Worm (Caenorhabditis elegans) whole organism, L4 larva: Measurements from ENCODE around the gene pgp-13.

Experiments used
- F10B5.3 ChIP-seq: sonication (generic microtip); optimal IDR thresholded peaks from 2 replicates; lab custom pipeline; 2016; ENCODE audit warnings: mild to moderate bottlenecking, missing genetic modification characterization, missing compliant biosample characterization
- T26A8.4 ChIP-seq: fragments of 200-800 bp; sonication (Bioruptor generic); IDR thresholded peaks from 2 replicates; pipeline ENCODE4 v1.3.6; 2022; ENCODE audit warnings: missing genetic modification characterization, missing compliant biosample characterization
- aha-1 ChIP-seq: fragments of 150-350 bp; peaks from one replicate; lab custom pipeline; 2014; ENCODE audit warnings: missing biosample characterization, missing genetic modification characterization
- ceh-20 ChIP-seq: fragments of 200-800 bp; sonication (Bioruptor generic); IDR thresholded peaks from 2 replicates; pipeline ENCODE4 v1.3.6; 2022; ENCODE audit warnings: missing genetic modification reagents, missing genetic modification characterization, missing compliant biosample characterization
- ceh-32 ChIP-seq: sonication (generic microtip); optimal IDR thresholded peaks from 2 replicates; lab custom pipeline; 2016; ENCODE audit warnings: mild to moderate bottlenecking, missing genetic modification characterization, missing compliant biosample characterization; ENCODE audit not compliant: poor library complexity
- ces-1 ChIP-seq: fragments of 150-350 bp; sonication (generic microtip); optimal IDR thresholded peaks from 4 replicates; lab custom pipeline; 2014; ENCODE audit warnings: missing biosample characterization, missing genetic modification reagents, missing genetic modification characterization
- ctbp-1 ChIP-seq: fragments of 200-800 bp; sonication (Bioruptor generic); IDR thresholded peaks from 2 replicates; pipeline ENCODE4 v1.3.6; 2022; ENCODE audit warnings: missing genetic modification reagents, missing genetic modification characterization, missing compliant biosample characterization
- daf-16 ChIP-seq, 3 experiments: sonication (generic microtip); optimal IDR thresholded peaks; 2 replicates each; lab custom pipeline; 2016 to 2017; ENCODE audit warnings: missing genetic modification characterization in 3 of 3, missing genetic modification reagents in 3 of 3, mild to moderate bottlenecking in 2 of 3, missing compliant biosample characterization in 2 of 3, missing biosample characterization in 1 of 3, moderate library complexity in 1 of 3
- daf-19 ChIP-seq: fragments of 200-800 bp; sonication (Bioruptor generic); conservative IDR thresholded peaks from 2 replicates; pipeline ENCODE4 v1.3.6; 2022; ENCODE audit warnings: missing genetic modification characterization, missing compliant biosample characterization
- dmd-6 ChIP-seq: fragments of 200-800 bp; sonication (Bioruptor generic); IDR thresholded peaks from 2 replicates; pipeline ENCODE4 v1.3.6; 2022; ENCODE audit warnings: missing genetic modification reagents, missing genetic modification characterization, missing compliant biosample characterization
- dmd-8 ChIP-seq: fragments of 200-800 bp; sonication (Bioruptor generic); IDR thresholded peaks from 2 replicates; pipeline ENCODE4 v1.3.6; 2022; ENCODE audit warnings: missing genetic modification characterization, missing compliant biosample characterization
- dmd-9 ChIP-seq: fragments of 200-800 bp; sonication (Bioruptor generic); IDR thresholded peaks from 2 replicates; pipeline ENCODE4 v1.3.6; 2022; ENCODE audit warnings: missing genetic modification reagents, missing genetic modification characterization, missing compliant biosample characterization
- dve-1 ChIP-seq: sonication (generic microtip); optimal IDR thresholded peaks from 2 replicates; lab custom pipeline; 2017; ENCODE audit warnings: antibody characterized with exemption, mild to moderate bottlenecking, missing genetic modification characterization, missing compliant biosample characterization; ENCODE audit not compliant: insufficient read depth
- egl-43 ChIP-seq: fragments of 200-800 bp; sonication (Bioruptor generic); IDR thresholded peaks from 2 replicates; pipeline ENCODE4 v1.3.6; 2022; ENCODE audit warnings: missing genetic modification reagents, missing genetic modification characterization, missing compliant biosample characterization
- fkh-10 ChIP-seq: fragments of 150-350 bp; optimal IDR thresholded peaks from 2 replicates; lab custom pipeline; 2014; ENCODE audit warnings: missing biosample characterization, missing genetic modification reagents, missing genetic modification characterization
- gei-8 ChIP-seq: fragments of 200-800 bp; sonication (Bioruptor generic); optimal IDR thresholded peaks from 2 replicates; lab custom pipeline; 2018; ENCODE audit warnings: mild to moderate bottlenecking, missing genetic modification characterization, missing compliant biosample characterization
- hlh-11 ChIP-seq: fragments of 200-800 bp; sonication (Bioruptor generic); optimal IDR thresholded peaks from 2 replicates; lab custom pipeline; 2018; ENCODE audit warnings: mild to moderate bottlenecking, missing genetic modification characterization, missing compliant biosample characterization
- hlh-30 ChIP-seq: sonication (generic microtip); optimal IDR thresholded peaks from 2 replicates; lab custom pipeline; 2017; ENCODE audit warnings: antibody characterized with exemption, mild to moderate bottlenecking, missing genetic modification characterization, missing compliant biosample characterization; ENCODE audit not compliant: insufficient read depth
- lin-29 ChIP-seq: fragments of 200-800 bp; sonication (Bioruptor generic); IDR thresholded peaks from 2 replicates; pipeline ENCODE4 v1.3.6; 2022; ENCODE audit warnings: missing genetic modification reagents, missing genetic modification characterization, missing compliant biosample characterization
- lin-39 ChIP-seq: fragments of 150-350 bp; optimal IDR thresholded peaks from 2 replicates; lab custom pipeline; 2014; ENCODE audit warnings: missing biosample characterization, missing genetic modification reagents, missing genetic modification characterization
- lsy-2 ChIP-seq, 2 experiments: fragments of 150-350 bp in 1 of 2; sonication (generic microtip) in 1 of 2; optimal IDR thresholded peaks; 2 replicates each; lab custom pipeline; 2014 to 2017; ENCODE audit warnings: missing biosample characterization in 2 of 2, missing genetic modification characterization in 2 of 2
- madf-5 ChIP-seq, 2 experiments: fragments of 200-800 bp; sonication (Bioruptor generic); IDR thresholded peaks; 2 replicates each; pipeline ENCODE4 v1.3.6; 2022; ENCODE audit warnings: missing compliant biosample characterization in 2 of 2, missing genetic modification characterization in 2 of 2
- mdt-29 ChIP-seq: fragments of 200-800 bp; sonication (Bioruptor generic); IDR thresholded peaks from 2 replicates; pipeline ENCODE4 v1.3.6; 2022; ENCODE audit warnings: missing genetic modification reagents, missing genetic modification characterization, missing compliant biosample characterization
- mep-1 ChIP-seq: fragments of 150-350 bp; sonication (generic microtip); optimal IDR thresholded peaks from 3 replicates; lab custom pipeline; 2014; ENCODE audit warnings: missing biosample characterization, missing genetic modification characterization
- nhr-102 ChIP-seq: sonication (generic microtip); optimal IDR thresholded peaks from 2 replicates; lab custom pipeline; 2016; ENCODE audit warnings: mild to moderate bottlenecking, missing genetic modification characterization, moderate library complexity, missing compliant biosample characterization
- nhr-11 ChIP-seq: fragments of 150-350 bp; optimal IDR thresholded peaks from 2 replicates; lab custom pipeline; 2014; ENCODE audit warnings: missing biosample characterization, missing genetic modification characterization
- nhr-25 ChIP-seq: sonication (generic microtip); optimal IDR thresholded peaks from 2 replicates; lab custom pipeline; 2017; ENCODE audit warnings: missing genetic modification characterization, mild to moderate bottlenecking, missing compliant biosample characterization, antibody characterized with exemption, moderate library complexity, borderline replicate concordance; ENCODE audit not compliant: insufficient read depth
- nhr-28 ChIP-seq: fragments of 150-350 bp; optimal IDR thresholded peaks from 2 replicates; lab custom pipeline; 2014; ENCODE audit warnings: missing biosample characterization, missing genetic modification characterization
- nhr-42 ChIP-seq: fragments of 200-800 bp; sonication (Bioruptor generic); IDR thresholded peaks from 2 replicates; pipeline ENCODE4 v1.3.6; 2022; ENCODE audit warnings: missing genetic modification characterization, missing compliant biosample characterization
- nhr-48 ChIP-seq: sonication (generic microtip); optimal IDR thresholded peaks from 2 replicates; lab custom pipeline; 2016; ENCODE audit warnings: mild to moderate bottlenecking, missing genetic modification characterization, missing compliant biosample characterization
- pha-4 ChIP-seq, 2 experiments: fragments of 150-350 bp in 1 of 2; fragments of 200-800 bp in 1 of 2; sonication (Bioruptor generic) in 1 of 2; IDR thresholded peaks in 1 of 2; optimal IDR thresholded peaks in 1 of 2; 2 replicates each; pipeline versions ENCODE4 v1.3.6 to Lab custom; 2014 to 2022; ENCODE audit warnings: missing genetic modification characterization in 2 of 2, missing genetic modification reagents in 2 of 2, missing biosample characterization in 1 of 2, missing compliant biosample characterization in 1 of 2
- rbr-2 ChIP-seq: sonication (generic microtip); optimal IDR thresholded peaks from 2 replicates; lab custom pipeline; 2016; ENCODE audit warnings: missing genotype, missing genetic modification characterization, missing compliant biosample characterization
- spr-3 ChIP-seq: fragments of 200-800 bp; sonication (Bioruptor generic); optimal IDR thresholded peaks from 2 replicates; lab custom pipeline; 2018; ENCODE audit warnings: mild to moderate bottlenecking, missing genetic modification characterization, missing compliant biosample characterization
- tra-1 ChIP-seq: fragments of 200-800 bp; sonication (Bioruptor generic); IDR thresholded peaks from 2 replicates; pipeline ENCODE4 v1.3.6; 2022; ENCODE audit warnings: missing genetic modification reagents, missing genetic modification characterization, missing compliant biosample characterization
- unc-62 ChIP-seq, 3 experiments: fragments of 150-350 bp in 1 of 3; sonication (generic microtip); optimal IDR thresholded peaks in 2 of 3; peaks in 1 of 3; 1 replicate in 1 of 3; 2 replicates in 2 of 3; lab custom pipeline; 2014 to 2017; ENCODE audit warnings: missing biosample characterization in 3 of 3, missing genetic modification characterization in 3 of 3, missing genetic modification reagents in 3 of 3, missing genotype in 1 of 3
- vab-7 ChIP-seq: fragments of 200-800 bp; sonication (Bioruptor generic); IDR thresholded peaks from 2 replicates; pipeline ENCODE4 v1.3.6; 2022; ENCODE audit warnings: missing genetic modification reagents, missing genetic modification characterization, missing compliant biosample characterization

Gene pgp-13

ce11 chrX:12738454-12738853, at the start of gene pgp-13:
TSS of gene pgp-13 (plus strand) at chrX:12738754.
- TF ChIP-seq aha-1: peak; percentile 12
- TF ChIP-seq daf-19: no peak
- TF ChIP-seq egl-43 (GFP tag; lab: Robert Waterston, UW): no peak
- no peak for TF ChIP-seq madf-5 (GFP tag; IDR thresholded peaks at IDR 0.05; lab: Robert Waterston, UW)
- TF ChIP-seq dmd-9 (GFP tag; lab: Robert Waterston, UW): no peak
- no peak for TF ChIP-seq rbr-2 (tag; lab: Kevin White, UChicago)
- peak; percentile 31 for TF ChIP-seq nhr-28 (tag; lab: Kevin White, UChicago)
- TF ChIP-seq daf-16 (GFP tag; optimal IDR thresholded peaks at IDR 0.05; lab: Kevin White, UChicago): no peak
- no peak for TF ChIP-seq daf-16 (tag; optimal IDR thresholded peaks at IDR 0.05; lab: Kevin White, UChicago)
- TF ChIP-seq F10B5.3 (tag; lab: Kevin White, UChicago): no peak
- TF ChIP-seq dmd-6 (GFP tag; lab: Robert Waterston, UW): 0 out of 2 replicates have a peak, but pooled peaks have one; percentile 27
- no peak for TF ChIP-seq mep-1 (tag; lab: Kevin White, UChicago)
- TF ChIP-seq mdt-29 (GFP tag; lab: Robert Waterston, UW): no peak
- no peak for TF ChIP-seq nhr-11
- TF ChIP-seq lin-29 (GFP tag; lab: Robert Waterston, UW): no peak
- TF ChIP-seq, all 104 proteins: peak for 3

- TF ChIP-seq T26A8.4 (GFP tag; lab: Robert Waterston, UW) (no peak), ceh-32 (tag; lab: Kevin White, UChicago) (no peak), lsy-2 (tag; optimal IDR thresholded peaks at IDR 0.05; lab: Kevin White, UChicago) (peak in 1 of 2 experiments; percentile 10), ctbp-1 (GFP tag; lab: Robert Waterston, UW) (0 out of 2 replicates have a peak, but pooled peaks have one; percentile 22), F10B5.3 (tag; lab: Kevin White, UChicago) (no peak), pha-4 (GFP tag; IDR thresholded peaks at IDR 0.05; lab: Robert Waterston, UW) (no peak), pha-4 (tag; optimal IDR thresholded peaks at IDR 0.05; lab: Kevin White, UChicago) (no peak), spr-3 (GFP tag; lab: Kevin White, UChicago) (no peak), fkh-10 (GFP tag; lab: Kevin White, UChicago) (peak; percentile 93), unc-62 (GFP tag; optimal IDR thresholded peaks at IDR 0.05 in 1 of 2; lab: Kevin White, UChicago) (peak in 1 of 2 experiments; percentile 84), unc-62 (tag; optimal IDR thresholded peaks at IDR 0.05; lab: Kevin White, UChicago) (no peak), ces-1 (peak; percentile 93)
Observed at ce11 chrX:12689869-12690268, 48.7 kb upstream of the pgp-13 start.

- peak; percentile 85 for TF ChIP-seq dmd-6 (GFP tag; lab: Robert Waterston, UW)
- peak; percentile 25; the same call in 1 of the 2 replicates for TF ChIP-seq ctbp-1 (GFP tag; lab: Robert Waterston, UW)
- 0 out of 2 replicates have a peak, but pooled peaks have one; percentile 25 for TF ChIP-seq vab-7 (GFP tag; lab: Robert Waterston, UW)
- no peak for TF ChIP-seq nhr-42 (GFP tag; lab: Robert Waterston, UW)
- TF ChIP-seq nhr-48 (tag; lab: Kevin White, UChicago): peak; percentile 22
- peak; percentile 90 for TF ChIP-seq aha-1
- TF ChIP-seq unc-62 (GFP tag; optimal IDR thresholded peaks at IDR 0.05 in 1 of 2; lab: Kevin White, UChicago): peak in 1 of 2 experiments; percentile 97
- TF ChIP-seq unc-62 (tag; optimal IDR thresholded peaks at IDR 0.05; lab: Kevin White, UChicago): no peak
- TF ChIP-seq T26A8.4 (GFP tag; lab: Robert Waterston, UW): 0 out of 2 replicates have a peak, but pooled peaks have one; percentile 20
- peak; percentile 3 for TF ChIP-seq nhr-102 (tag; lab: Kevin White, UChicago)
- TF ChIP-seq daf-16 (GFP tag; optimal IDR thresholded peaks at IDR 0.05; lab: Kevin White, UChicago): peak in 1 of 2 experiments; percentile 23
- peak; percentile 43 for TF ChIP-seq daf-16 (tag; optimal IDR thresholded peaks at IDR 0.05; lab: Kevin White, UChicago)
- peak; percentile 30 for TF ChIP-seq rbr-2 (tag; lab: Kevin White, UChicago)
- peak; percentile 73 for TF ChIP-seq tra-1 (GFP tag; lab: Robert Waterston, UW)
- no peak for TF ChIP-seq madf-5 (GFP tag; IDR thresholded peaks at IDR 0.05; lab: Robert Waterston, UW)
- peak in 1 of 2 experiments; percentile 44 for TF ChIP-seq lsy-2 (tag; optimal IDR thresholded peaks at IDR 0.05; lab: Kevin White, UChicago)
- TF ChIP-seq dve-1: peak; percentile 75
- no peak for TF ChIP-seq gei-8 (GFP tag; lab: Kevin White, UChicago)
- peak; percentile 68 for TF ChIP-seq hlh-30
- peak; percentile 90 for TF ChIP-seq lin-39 (tag; lab: Kevin White, UChicago)
- no peak for TF ChIP-seq nhr-25
- TF ChIP-seq egl-43 (GFP tag; lab: Robert Waterston, UW): peak; percentile 58; the same call in 1 of the 2 replicates
- peak; percentile 68 for TF ChIP-seq mep-1 (tag; lab: Kevin White, UChicago)
- no peak for TF ChIP-seq dmd-8 (GFP tag; lab: Robert Waterston, UW)
- peak; percentile 92 for TF ChIP-seq ceh-20 (GFP tag; lab: Robert Waterston, UW)
- peak; percentile 70 for TF ChIP-seq hlh-11 (tag; lab: Kevin White, UChicago)
Observed at ce11 chrX:12690346-12690745, 48.2 kb upstream of the pgp-13 start.
